2 fruit fly cellular contexts compared by ENCODE assay signal in the genomic region with DNA sequence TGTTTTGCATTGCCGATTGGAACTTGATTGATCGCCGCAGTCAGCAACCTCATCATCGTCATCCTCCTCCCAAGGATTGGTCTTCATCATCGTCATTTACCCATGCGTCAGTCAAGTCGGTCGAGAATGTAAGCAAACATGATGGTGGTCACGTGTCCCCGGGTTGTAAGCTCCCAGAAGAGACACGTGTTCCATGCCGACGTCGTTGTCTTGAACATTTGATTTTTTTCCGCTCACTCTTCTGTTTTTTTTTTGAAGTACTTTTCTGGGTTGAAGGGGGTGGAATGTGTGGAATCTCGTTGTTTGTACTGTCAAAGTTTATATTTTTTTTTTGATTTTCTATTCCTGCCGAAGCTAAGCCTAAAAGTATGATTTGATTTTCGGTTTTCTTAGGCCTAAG.
A peak's percentile ranks its signal among the peaks of the same experiment; 100 is the strongest.
TF ChIP-seq lines count a peak whose summit lies in the region.

No protein-coding gene starts in this region.

- TF ChIP-seq CTCF in whole organism, embryonic (GFP tag; optimal IDR thresholded peaks at IDR 0.05; lab: Kevin White, UChicago) = no peak

TF ChIP-seq in whole organism, embryonic, 481 proteins besides CTCF, POLR2A, EP300 and RAD21:
- no peak for TF ChIP-seq slou (GFP tag; optimal IDR thresholded peaks at IDR 0.05; lab: Kevin White, UChicago)
- TF ChIP-seq Hr3 (GFP tag; optimal IDR thresholded peaks at IDR 0.05; lab: Kevin White, UChicago) = no peak
- no peak for TF ChIP-seq gro (GFP tag; optimal IDR thresholded peaks at IDR 0.05; lab: Kevin White, UChicago)
- no peak for TF ChIP-seq her (GFP tag; optimal IDR thresholded peaks at IDR 0.05; lab: Kevin White, UChicago)
- TF ChIP-seq ind (GFP tag; optimal IDR thresholded peaks at IDR 0.05; lab: Kevin White, UChicago) = no peak
- peak; percentile 92 for TF ChIP-seq Hey (tag; optimal IDR thresholded peaks at IDR 0.05; lab: Kevin White, UChicago)
- peak; percentile 57 for TF ChIP-seq pros (GFP tag; optimal IDR thresholded peaks at IDR 0.05; lab: Kevin White, UChicago)
- TF ChIP-seq klu (GFP tag; IDR thresholded peaks at IDR 0.05; lab: Robert Waterston, UW) = no peak
- TF ChIP-seq sqz (GFP tag; optimal IDR thresholded peaks at IDR 0.05; lab: Kevin White, UChicago) = peak; percentile 62
- TF ChIP-seq Sox100B (GFP tag; optimal IDR thresholded peaks at IDR 0.05; lab: Kevin White, UChicago) = no peak
TF ChIP-seq in whole organism, embryonic: peak in this region for 3.

TF ChIP-seq in whole organism, prepupa, 60 proteins besides CTCF, POLR2A, EP300 and RAD21:
- TF ChIP-seq svp (GFP tag; lab: Kevin White, UChicago) = peak; percentile 5
- no peak for TF ChIP-seq CG16779 (tag; optimal IDR thresholded peaks at IDR 0.05; lab: Kevin White, UChicago)
- TF ChIP-seq net (GFP tag; optimal IDR thresholded peaks at IDR 0.05; lab: Kevin White, UChicago) = no peak
